Fruit fly (Drosophila melanogaster) whole organism, embryonic: ENCODE results near the gene CG6733.
A peak's percentile ranks its signal among the peaks of the same experiment; 100 is the strongest.

ENCODE experiments used
- Abd-B ChIP-seq: fragments of 200-800 bp; sonication (Bioruptor generic); optimal IDR thresholded peaks from 2 replicates; lab custom pipeline; 2018; ENCODE audit warnings: missing biosample characterization, mild to moderate bottlenecking, missing genetic modification characterization, moderate library complexity
- B-H1 ChIP-seq: fragments of 200-800 bp; sonication (Bioruptor generic); IDR thresholded peaks from 3 replicates; pipeline ENCODE4 v1.3.6; 2022; ENCODE audit warnings: missing biosample characterization, missing genetic modification characterization
- BEAF-32 ChIP-seq: fragments of 200-800 bp; sonication (Bioruptor generic); optimal IDR thresholded peaks from 3 replicates; lab custom pipeline; 2017; ENCODE audit warnings: missing biosample characterization, missing genetic modification characterization, mild to moderate bottlenecking, moderate library complexity, missing genetic modification reagents
- CG11560 ChIP-seq: fragments of 200-800 bp; sonication (Bioruptor generic); IDR thresholded peaks from 3 replicates; pipeline ENCODE4 v1.3.6; 2022; ENCODE audit warnings: missing biosample characterization, missing genetic modification characterization
- CG12391 ChIP-seq: fragments of 200-800 bp; sonication (Bioruptor generic); optimal IDR thresholded peaks from 3 replicates; lab custom pipeline; 2018; ENCODE audit warnings: missing biosample characterization, mild to moderate bottlenecking, missing genetic modification characterization, moderate library complexity
- CG13775 ChIP-seq: fragments of 200-800 bp; sonication (Bioruptor generic); optimal IDR thresholded peaks from 3 replicates; lab custom pipeline; 2017; ENCODE audit warnings: missing biosample characterization, mild to moderate bottlenecking, missing genetic modification characterization
- CG13894 ChIP-seq: fragments of 200-800 bp; sonication (Bioruptor generic); optimal IDR thresholded peaks from 3 replicates; lab custom pipeline; 2018; ENCODE audit warnings: missing biosample characterization, mild to moderate bottlenecking, missing genetic modification characterization, moderate library complexity
- CG14710 ChIP-seq: fragments of 200-800 bp; sonication (Bioruptor generic); optimal IDR thresholded peaks from 3 replicates; lab custom pipeline; 2019; ENCODE audit warnings: missing biosample characterization, mild to moderate bottlenecking, missing genetic modification characterization, moderate library complexity
- CG1529 ChIP-seq: fragments of 200-800 bp; sonication (Bioruptor generic); optimal IDR thresholded peaks from 3 replicates; lab custom pipeline; 2018; ENCODE audit warnings: missing biosample characterization, missing genetic modification characterization
- CG17186 ChIP-seq: fragments of 200-800 bp; sonication (Bioruptor generic); optimal IDR thresholded peaks from 3 replicates; lab custom pipeline; 2017; ENCODE audit warnings: missing biosample characterization, missing genetic modification reagents, missing genetic modification characterization
- CG17385 ChIP-seq: fragments of 200-800 bp; sonication (Bioruptor generic); optimal IDR thresholded peaks from 3 replicates; lab custom pipeline; 2018; ENCODE audit warnings: missing biosample characterization, mild to moderate bottlenecking, missing genetic modification characterization
- CG2116 ChIP-seq: fragments of 200-800 bp; sonication (Bioruptor generic); optimal IDR thresholded peaks from 3 replicates; lab custom pipeline; 2018; ENCODE audit warnings: missing biosample characterization, mild to moderate bottlenecking, missing genetic modification characterization
- CG2889 ChIP-seq: fragments of 200-800 bp; sonication (Bioruptor generic); IDR thresholded peaks from 3 replicates; pipeline ENCODE4 v1.3.6; 2022; ENCODE audit warnings: missing biosample characterization, missing genetic modification characterization
- CG31224 ChIP-seq: fragments of 200-800 bp; sonication (Bioruptor generic); IDR thresholded peaks from 2 replicates; pipeline ENCODE4 v1.3.6; 2022; ENCODE audit warnings: missing biosample characterization, missing genetic modification characterization
- CG3163 ChIP-seq: fragments of 200-800 bp; sonication (Bioruptor generic); optimal IDR thresholded peaks from 3 replicates; lab custom pipeline; 2016; ENCODE audit warnings: missing biosample characterization, missing genetic modification characterization
- CG32772 ChIP-seq: fragments of 200-800 bp; sonication (Bioruptor generic); IDR thresholded peaks from 2 replicates; pipeline ENCODE4 v1.3.6; 2022; ENCODE audit warnings: missing biosample characterization, missing genetic modification characterization
- CG3995 ChIP-seq: fragments of 200-800 bp; sonication (Bioruptor generic); optimal IDR thresholded peaks from 3 replicates; lab custom pipeline; 2016; ENCODE audit warnings: missing biosample characterization, missing genetic modification characterization
- CG7556 ChIP-seq: fragments of 200-800 bp; sonication (Bioruptor generic); optimal IDR thresholded peaks from 2 replicates; lab custom pipeline; 2017; ENCODE audit warnings: missing biosample characterization, mild to moderate bottlenecking, missing genetic modification characterization
- CG8765 ChIP-seq: fragments of 200-800 bp; sonication (Bioruptor generic); IDR thresholded peaks from 2 replicates; pipeline ENCODE4 v1.3.6; 2022; ENCODE audit warnings: missing biosample characterization, missing genetic modification characterization
- CG9797 ChIP-seq: fragments of 200-800 bp; sonication (Bioruptor generic); optimal IDR thresholded peaks from 3 replicates; lab custom pipeline; 2018; ENCODE audit warnings: missing biosample characterization, mild to moderate bottlenecking, missing genetic modification characterization
- CTCF ChIP-seq: fragments of 200-800 bp; sonication (Bioruptor generic); optimal IDR thresholded peaks from 2 replicates; lab custom pipeline; 2017; ENCODE audit warnings: missing biosample characterization, mild to moderate bottlenecking, missing genetic modification characterization, moderate library complexity
- Chrac-16 ChIP-seq: fragments of 200-800 bp; sonication (Bioruptor generic); optimal IDR thresholded peaks from 3 replicates; lab custom pipeline; 2016; ENCODE audit warnings: missing biosample characterization, missing genetic modification characterization
- D19A ChIP-seq: fragments of 200-800 bp; optimal IDR thresholded peaks from 3 replicates; lab custom pipeline; 2019; ENCODE audit warnings: missing biosample characterization, mild to moderate bottlenecking, missing genetic modification characterization, moderate library complexity
- Dp ChIP-seq: fragments of 200-800 bp; sonication (Bioruptor generic); optimal IDR thresholded peaks from 2 replicates; lab custom pipeline; 2018; ENCODE audit warnings: missing biosample characterization, mild to moderate bottlenecking, missing genetic modification characterization, moderate library complexity
- Drgx ChIP-seq: fragments of 200-800 bp; sonication (Bioruptor generic); IDR thresholded peaks from 2 replicates; pipeline ENCODE4 v1.3.6; 2022; ENCODE audit warnings: missing biosample characterization, missing genetic modification characterization
- GATAe ChIP-seq: fragments of 200-800 bp; sonication (Bioruptor generic); conservative IDR thresholded peaks from 2 replicates; pipeline ENCODE4 v1.3.6; 2022; ENCODE audit warnings: missing biosample characterization, missing genetic modification characterization
- Hsf ChIP-seq: fragments of 200-800 bp; sonication (Bioruptor generic); optimal IDR thresholded peaks from 3 replicates; lab custom pipeline; 2016; ENCODE audit warnings: missing biosample characterization, missing genetic modification characterization
- Nf-YA ChIP-seq: fragments of 200-800 bp; sonication (Bioruptor generic); IDR thresholded peaks from 2 replicates; pipeline ENCODE4 v1.3.6; 2022; ENCODE audit warnings: missing biosample characterization, missing genetic modification characterization
- Nf-YC ChIP-seq: fragments of 200-800 bp; optimal IDR thresholded peaks from 3 replicates; lab custom pipeline; 2019; ENCODE audit warnings: missing biosample characterization, mild to moderate bottlenecking, missing genetic modification characterization, moderate library complexity
- NfI ChIP-seq: fragments of 200-800 bp; sonication (Bioruptor generic); optimal IDR thresholded peaks from 3 replicates; lab custom pipeline; 2018; ENCODE audit warnings: missing biosample characterization, mild to moderate bottlenecking, missing genetic modification characterization, moderate library complexity
- Spps ChIP-seq: fragments of 200-800 bp; sonication (Bioruptor generic); optimal IDR thresholded peaks from 2 replicates; lab custom pipeline; 2018; ENCODE audit warnings: missing biosample characterization, mild to moderate bottlenecking, missing genetic modification characterization
- Usf ChIP-seq: fragments of 200-800 bp; sonication (Bioruptor generic); optimal IDR thresholded peaks from 2 replicates; lab custom pipeline; 2017; ENCODE audit warnings: missing genotype, missing biosample characterization, missing genetic modification characterization
- YL-1 ChIP-seq: fragments of 200-800 bp; sonication (Bioruptor generic); optimal IDR thresholded peaks from 3 replicates; lab custom pipeline; 2017; ENCODE audit warnings: missing biosample characterization, mild to moderate bottlenecking, missing genetic modification characterization
- al ChIP-seq: fragments of 200-800 bp; sonication (Bioruptor generic); IDR thresholded peaks from 2 replicates; pipeline ENCODE4 v1.3.6; 2022; ENCODE audit warnings: missing biosample characterization, missing genetic modification characterization
- ap ChIP-seq: fragments of 200-800 bp; sonication (Bioruptor generic); IDR thresholded peaks from 2 replicates; pipeline ENCODE4 v1.3.6; 2022; ENCODE audit warnings: missing biosample characterization, missing genetic modification characterization
- crp ChIP-seq, 2 experiments: fragments of 200-800 bp; sonication (Bioruptor generic); optimal IDR thresholded peaks; 2 replicates in 1 of 2; 3 replicates in 1 of 2; lab custom pipeline; 2017; ENCODE audit warnings: missing biosample characterization in 2 of 2, missing genetic modification characterization in 2 of 2, mild to moderate bottlenecking in 1 of 2, moderate library complexity in 1 of 2
- gfzf ChIP-seq: fragments of 200-800 bp; sonication (Bioruptor generic); optimal IDR thresholded peaks from 2 replicates; lab custom pipeline; 2016; ENCODE audit warnings: missing biosample characterization, mild to moderate bottlenecking, missing genetic modification characterization, moderate library complexity
- hb ChIP-seq: fragments of 200-800 bp; sonication (Bioruptor generic); IDR thresholded peaks from 3 replicates; pipeline ENCODE4 v1.3.6; 2022; ENCODE audit warnings: missing biosample characterization, missing genetic modification characterization; ENCODE audit not compliant: partially characterized antibody
- lbe ChIP-seq: fragments of 200-800 bp; sonication (Bioruptor generic); optimal IDR thresholded peaks from 2 replicates; lab custom pipeline; 2016; ENCODE audit warnings: missing biosample characterization, mild to moderate bottlenecking, missing genetic modification characterization
- lola ChIP-seq, 3 experiments: fragments of >200 bp in 2 of 3; fragments of 200-800 bp in 1 of 3; sonication (Bioruptor generic) in 1 of 3; optimal IDR thresholded peaks; 2 replicates each; lab custom pipeline; 2017 to 2019; ENCODE audit warnings: missing biosample characterization in 3 of 3, missing genetic modification characterization in 3 of 3, mild to moderate bottlenecking in 1 of 3, moderate library complexity in 1 of 3
- pb ChIP-seq: fragments of 200-800 bp; sonication (Bioruptor generic); optimal IDR thresholded peaks from 3 replicates; lab custom pipeline; 2016; ENCODE audit warnings: missing biosample characterization, missing genetic modification characterization
- sc ChIP-seq, 3 experiments: fragments of >200 bp in 2 of 3; fragments of 200-800 bp in 1 of 3; sonication (Bioruptor generic) in 1 of 3; optimal IDR thresholded peaks; 2 replicates in 2 of 3; 3 replicates in 1 of 3; lab custom pipeline; 2017; ENCODE audit warnings: mild to moderate bottlenecking in 1 of 3, missing biosample characterization in 1 of 3, missing genetic modification characterization in 1 of 3, missing genetic modification reagents in 1 of 3
- seq ChIP-seq: fragments of 200-800 bp; sonication (Bioruptor generic); IDR thresholded peaks from 2 replicates; pipeline ENCODE4 v1.3.6; 2022; ENCODE audit warnings: missing biosample characterization, missing genetic modification characterization
- shn ChIP-seq: fragments of 200-800 bp; sonication (Bioruptor generic); optimal IDR thresholded peaks from 3 replicates; lab custom pipeline; 2016; ENCODE audit warnings: missing biosample characterization, missing genetic modification characterization
- slbo ChIP-seq: fragments of 200-800 bp; sonication (Bioruptor generic); IDR thresholded peaks from 2 replicates; pipeline ENCODE4 v1.3.6; 2022; ENCODE audit warnings: missing biosample characterization, missing genetic modification characterization
- sna ChIP-seq: fragments of 200-800 bp; sonication (Bioruptor generic); IDR thresholded peaks from 2 replicates; pipeline ENCODE4 v1.3.6; 2022; ENCODE audit warnings: missing biosample characterization, missing genetic modification characterization; ENCODE audit not compliant: partially characterized antibody
- stwl ChIP-seq: fragments of 200-800 bp; sonication (Bioruptor generic); optimal IDR thresholded peaks from 3 replicates; lab custom pipeline; 2018; ENCODE audit warnings: missing biosample characterization, mild to moderate bottlenecking, missing genetic modification characterization, moderate library complexity
- tgo ChIP-seq: fragments of 200-800 bp; sonication (Bioruptor generic); IDR thresholded peaks from 3 replicates; pipeline ENCODE4 v1.3.6; 2022; ENCODE audit warnings: missing biosample characterization, missing genetic modification characterization
- wdn ChIP-seq: fragments of 200-800 bp; sonication (Bioruptor generic); IDR thresholded peaks from 2 replicates; pipeline ENCODE4 v1.3.6; 2022; ENCODE audit warnings: missing biosample characterization, missing genetic modification characterization
- zen ChIP-seq: fragments of 200-800 bp; sonication (Bioruptor generic); optimal IDR thresholded peaks from 3 replicates; lab custom pipeline; 2018; ENCODE audit warnings: missing biosample characterization, mild to moderate bottlenecking, missing genetic modification characterization, moderate library complexity

Gene CG6733

DNA sequence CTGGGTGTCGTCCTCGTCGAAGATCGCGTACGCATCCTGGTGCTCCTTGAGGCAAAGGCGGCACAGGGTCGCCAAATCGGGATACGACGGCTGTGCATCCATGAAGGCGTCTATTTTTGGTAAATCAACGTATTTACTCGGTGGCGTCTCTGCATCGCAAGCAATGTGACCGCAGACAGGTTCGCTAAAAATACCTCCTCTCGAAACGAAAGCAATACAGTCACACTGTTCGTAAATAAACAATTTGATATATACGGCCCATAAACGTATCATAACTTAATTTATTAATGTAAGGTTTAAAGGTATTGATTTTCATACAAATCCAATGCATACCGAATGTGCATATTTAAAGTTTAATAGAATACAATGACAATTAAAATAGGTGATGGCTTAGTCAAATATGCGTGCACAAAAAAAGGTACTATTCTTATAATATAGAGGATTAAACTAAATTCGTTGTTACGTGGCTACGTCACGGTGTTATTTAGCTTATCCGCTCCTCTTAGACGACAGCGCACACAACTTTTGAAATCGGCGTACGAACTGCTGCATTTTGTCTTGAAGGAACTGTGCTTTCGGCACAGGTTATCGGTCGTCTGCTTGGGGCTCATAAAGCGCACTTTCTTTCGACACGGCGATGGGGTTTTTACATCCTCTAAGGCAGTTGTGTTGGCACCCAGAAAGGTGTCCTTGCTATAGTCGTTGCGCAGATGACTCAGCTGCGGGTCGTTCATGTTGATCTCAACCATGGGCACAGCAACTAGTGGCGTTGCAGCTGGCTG, 28.9 kb downstream of the CG6733 start, which contains the start of gene CG31365 (continued):
- TF ChIP-seq sna (GFP tag; lab: Robert Waterston, UW) (0 out of 2 replicates have a peak, but pooled peaks have one; percentile 24), gfzf (GFP tag; lab: Kevin White, UChicago) (peak; percentile 72), sc (optimal IDR thresholded peaks at IDR 0.05; lab: Kevin White, UChicago) (no peak), sc (GFP tag; optimal IDR thresholded peaks at IDR 0.05; lab: Kevin White, UChicago) (no peak), CG13775 (GFP tag; lab: Kevin White, UChicago) (no peak), seq (GFP tag; lab: Robert Waterston, UW) (no peak), CG3163 (GFP tag; lab: Kevin White, UChicago) (no peak), B-H1 (GFP tag; lab: Robert Waterston, UW) (no peak), CG17385 (GFP tag; lab: Kevin White, UChicago) (no peak), CG2889 (GFP tag; lab: Robert Waterston, UW) (no peak), hb (GFP tag; lab: Robert Waterston, UW) (no peak), CG17186 (GFP tag; lab: Kevin White, UChicago) (peak; percentile 2), CG7556 (GFP tag; lab: Kevin White, UChicago) (no peak), zen (no peak), CG2116 (no peak), Abd-B (no peak), lbe (GFP tag; lab: Kevin White, UChicago) (no peak), GATAe (GFP tag; lab: Robert Waterston, UW) (no peak), ap (GFP tag; lab: Robert Waterston, UW) (no peak), CG9797 (GFP tag; lab: Kevin White, UChicago) (peak; percentile 64), pb (GFP tag; lab: Kevin White, UChicago) (no peak), Dp (peak; percentile 36), Hsf (GFP tag; lab: Kevin White, UChicago) (no peak), CG3995 (GFP tag; lab: Kevin White, UChicago) (no peak), Nf-YA (no peak), CG8765 (GFP tag; lab: Robert Waterston, UW) (no peak), Drgx (GFP tag; lab: Robert Waterston, UW) (no peak), CG32772 (no peak), stwl (tag; lab: Kevin White, UChicago) (peak; percentile 63), Nf-YC (tag; lab: Kevin White, UChicago) (no peak), CG13894 (tag; lab: Kevin White, UChicago) (no peak), CG1529 (GFP tag; lab: Kevin White, UChicago) (no peak), CG31224 (no peak), NfI (GFP tag; lab: Kevin White, UChicago) (no peak), Usf (GFP tag; lab: Kevin White, UChicago) (no peak), CTCF (GFP tag; lab: Kevin White, UChicago) (peak; percentile 3), D19A (tag; lab: Kevin White, UChicago) (no peak), BEAF-32 (peak; percentile 36), lola (GFP tag; optimal IDR thresholded peaks at IDR 0.05; lab: Kevin White, UChicago) (no peak), wdn (no peak), CG11560 (tag; lab: Robert Waterston, UW) (no peak), crp (GFP tag; optimal IDR thresholded peaks at IDR 0.05; lab: Kevin White, UChicago) (no peak), CG14710 (tag; lab: Kevin White, UChicago) (peak; percentile 33), al (GFP tag; lab: Robert Waterston, UW) (no peak), Chrac-16 (GFP tag; lab: Kevin White, UChicago) (no peak), CG12391 (tag; lab: Kevin White, UChicago) (peak; percentile 31), Spps (tag; lab: Kevin White, UChicago) (no peak), YL-1 (GFP tag; lab: Kevin White, UChicago) (peak; percentile 75), slbo (GFP tag; lab: Robert Waterston, UW) (no peak), tgo (GFP tag; lab: Robert Waterston, UW) (no peak), shn (no peak)
